Fruit fly (Drosophila melanogaster): Measurements from ENCODE around the gene CG4770.

Gene CG4770

DNA sequence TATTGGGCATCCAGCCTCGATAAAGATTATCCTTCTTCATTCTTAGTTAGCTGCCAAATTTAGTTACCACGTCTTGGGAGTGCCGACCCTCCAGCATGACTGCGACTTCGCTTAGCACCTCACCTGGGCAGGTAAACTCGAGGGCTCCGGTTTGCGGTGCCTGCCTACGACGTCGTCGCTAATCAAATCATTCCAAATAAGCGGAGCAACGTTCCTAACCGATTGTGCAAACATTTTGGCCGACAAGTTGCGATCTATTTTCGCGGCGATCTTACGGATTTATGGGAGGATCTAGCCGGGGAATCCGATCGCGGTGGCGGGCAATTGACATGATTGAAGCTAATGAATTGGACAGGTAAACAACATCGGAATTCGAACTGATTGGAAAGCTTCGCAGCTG lies 568 bp upstream of the CG4770 start, which contains the start of gene CG4465:
TSS of gene CG4465 (minus strand) at position 101 of the 400 bp plus-strand sequence.
- TF ChIP-seq insv (optimal IDR thresholded peaks at IDR 0.05) (no peak), h (optimal IDR thresholded peaks at IDR 0.05) (no peak), psq (optimal IDR thresholded peaks at IDR 0.05) (no peak), ttk (optimal IDR thresholded peaks at IDR 0.05) (no peak), Myc (optimal IDR thresholded peaks at IDR 0.05) (no peak), Sin3A (optimal IDR thresholded peaks at IDR 0.05) (no peak)

DNA sequence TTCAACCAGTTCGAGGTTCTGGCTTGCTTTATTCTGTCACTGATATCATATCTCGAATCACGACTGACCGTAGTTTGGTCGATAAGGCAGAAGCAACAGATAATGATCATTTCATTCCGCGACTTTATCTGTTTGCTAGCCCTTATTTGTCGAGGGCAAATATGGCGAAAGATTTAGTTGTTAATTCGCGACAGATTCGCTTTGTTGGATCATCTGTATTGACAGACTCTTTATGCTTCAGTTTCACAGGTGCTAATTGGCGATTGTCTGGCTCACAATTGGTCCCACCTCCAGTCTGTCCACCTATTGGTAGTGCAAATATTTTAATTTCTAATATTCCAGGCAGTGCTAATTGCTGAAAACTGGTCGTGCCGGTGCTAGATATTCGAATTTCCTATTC lies 6.0 kb downstream of the CG4770 start:
- TF ChIP-seq ttk (optimal IDR thresholded peaks at IDR 0.05) (no peak), Myc (optimal IDR thresholded peaks at IDR 0.05) (no peak), psq (optimal IDR thresholded peaks at IDR 0.05) (no peak), Sin3A (optimal IDR thresholded peaks at IDR 0.05) (no peak), insv (optimal IDR thresholded peaks at IDR 0.05) (no peak), h (optimal IDR thresholded peaks at IDR 0.05) (no peak)

DNA sequence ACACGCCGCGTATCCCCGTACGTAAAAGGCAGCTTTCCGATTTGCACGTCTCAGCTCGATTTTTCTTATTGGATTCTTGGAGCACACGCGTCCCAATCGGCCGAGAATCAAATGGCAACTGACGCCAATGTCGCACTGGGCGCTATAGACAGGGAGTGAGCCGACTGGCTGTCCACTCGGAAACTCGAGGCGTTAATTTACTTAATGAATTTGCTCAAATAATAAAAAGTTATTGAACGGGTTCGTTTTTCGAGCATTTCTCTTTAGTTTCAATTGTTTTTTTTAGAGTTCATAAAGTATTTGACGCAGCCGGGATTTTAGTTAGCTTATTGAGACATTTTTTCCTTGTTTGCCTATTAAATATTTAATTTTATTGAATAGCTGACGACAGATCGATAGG lies 7.0 kb downstream of the CG4770 start, which contains the start of gene CG4462:
TSS of gene CG4462 (minus strand) at position 101 of the 400 bp plus-strand sequence.
- TF ChIP-seq ttk (optimal IDR thresholded peaks at IDR 0.05), result no peak
- no peak for TF ChIP-seq psq (optimal IDR thresholded peaks at IDR 0.05)
- no peak for TF ChIP-seq Sin3A (optimal IDR thresholded peaks at IDR 0.05)
- no peak for TF ChIP-seq Myc (optimal IDR thresholded peaks at IDR 0.05)
- TF ChIP-seq h (optimal IDR thresholded peaks at IDR 0.05), result no peak
- no peak for TF ChIP-seq insv (optimal IDR thresholded peaks at IDR 0.05)

DNA sequence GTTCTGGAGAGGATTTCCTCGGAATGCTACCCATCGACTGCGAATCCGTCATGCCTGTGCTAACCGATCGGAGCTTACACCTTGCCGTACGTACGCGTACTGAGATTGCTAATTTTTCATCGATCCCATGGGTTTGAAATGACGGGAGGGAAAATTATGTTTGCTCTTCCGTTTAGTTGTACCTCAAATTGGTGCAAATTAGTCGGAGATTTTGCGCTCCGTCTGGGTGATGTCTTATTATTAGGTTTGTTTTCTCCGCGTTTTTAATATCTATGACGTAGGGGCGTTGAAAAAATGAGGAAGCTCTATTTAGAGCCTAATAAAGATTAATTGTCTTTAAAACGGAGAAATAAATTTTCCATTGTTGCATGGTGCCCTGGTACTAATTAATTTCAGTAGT lies 10.2 kb downstream of the CG4770 start, which contains the start of gene CG4459:
TSS of gene CG4459 (minus strand) at position 101 of the 400 bp plus-strand sequence.
- TF ChIP-seq ttk (optimal IDR thresholded peaks at IDR 0.05), result no peak
- TF ChIP-seq h (optimal IDR thresholded peaks at IDR 0.05), result no peak
- no peak for TF ChIP-seq psq (optimal IDR thresholded peaks at IDR 0.05)

dm6 chr3R:19930913-19931706 lies 12.8 kb downstream of the CG4770 start:
- TF ChIP-seq Sin3A (optimal IDR thresholded peaks at IDR 0.05), result no peak
- TF ChIP-seq insv (optimal IDR thresholded peaks at IDR 0.05), result no peak
- no peak for TF ChIP-seq ttk (optimal IDR thresholded peaks at IDR 0.05)
- TF ChIP-seq psq (optimal IDR thresholded peaks at IDR 0.05), result no peak

dm6 chr3R:19932169-19932568 lies 13.9 kb downstream of the CG4770 start:
- TF ChIP-seq psq (optimal IDR thresholded peaks at IDR 0.05) (no peak), insv (optimal IDR thresholded peaks at IDR 0.05) (no peak), Myc (optimal IDR thresholded peaks at IDR 0.05) (no peak), Sin3A (optimal IDR thresholded peaks at IDR 0.05) (no peak), h (optimal IDR thresholded peaks at IDR 0.05) (no peak), ttk (optimal IDR thresholded peaks at IDR 0.05) (no peak)

DNA sequence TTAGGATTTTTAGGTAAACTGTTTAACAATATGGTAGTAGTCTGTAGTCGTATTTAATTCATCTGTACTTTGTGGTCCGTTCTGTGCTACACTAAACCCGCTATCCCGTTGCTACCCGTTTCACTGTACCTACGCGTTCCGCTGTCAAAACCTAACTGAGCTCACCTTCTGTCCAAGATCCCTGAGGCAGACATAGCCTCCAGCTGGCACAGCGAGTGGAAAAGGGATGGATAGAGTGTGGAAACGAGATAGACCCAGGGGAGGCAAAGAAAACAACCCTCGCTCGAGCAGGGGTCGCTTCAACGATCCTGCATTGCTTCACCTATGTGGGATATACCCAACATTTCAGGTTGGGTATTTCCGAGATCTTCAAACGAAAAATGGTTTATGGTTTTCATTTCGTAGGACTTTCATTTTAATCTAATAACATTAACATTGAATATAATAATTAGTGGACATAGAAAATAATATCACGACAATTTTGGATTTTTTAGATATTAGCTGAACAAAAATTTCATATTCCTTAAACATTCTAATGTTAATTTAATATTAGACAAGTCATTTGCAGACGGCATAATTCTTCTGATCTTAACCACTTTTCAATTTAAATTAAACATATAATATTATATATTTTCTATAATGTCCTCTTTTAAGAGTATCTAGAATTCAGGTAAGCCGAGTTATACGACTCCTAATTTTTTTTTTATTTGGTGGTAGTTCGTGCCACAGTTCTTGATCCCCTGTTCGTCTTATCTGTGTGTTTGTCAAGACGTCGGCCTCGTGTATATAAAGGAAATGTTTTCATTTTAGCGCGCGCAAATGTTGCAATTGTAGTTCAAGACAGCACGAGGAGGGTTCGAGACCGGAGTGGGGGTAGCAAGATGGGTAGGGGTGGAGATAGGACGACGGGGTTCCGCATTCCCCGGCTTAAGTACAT lies 16.8 kb downstream of the CG4770 start, which contains the start of gene mira:
TSS of gene mira (minus strand) at position 281 of the 937 bp plus-strand sequence.
- TF ChIP-seq ttk (optimal IDR thresholded peaks at IDR 0.05) (no peak), h (optimal IDR thresholded peaks at IDR 0.05) (no peak), Myc (optimal IDR thresholded peaks at IDR 0.05) (no peak), Sin3A (optimal IDR thresholded peaks at IDR 0.05) (no peak), insv (optimal IDR thresholded peaks at IDR 0.05) (no peak), psq (optimal IDR thresholded peaks at IDR 0.05) (no peak)

dm6 chr3R:19935777-19936125 lies 17.4 kb downstream of the CG4770 start:
- TF ChIP-seq insv (optimal IDR thresholded peaks at IDR 0.05) (no peak), h (optimal IDR thresholded peaks at IDR 0.05) (no peak), Sin3A (optimal IDR thresholded peaks at IDR 0.05) (no peak)

- no peak for TF ChIP-seq psq (optimal IDR thresholded peaks at IDR 0.05)
- TF ChIP-seq h (optimal IDR thresholded peaks at IDR 0.05), result no peak
- TF ChIP-seq Myc (optimal IDR thresholded peaks at IDR 0.05), result no peak
- no peak for TF ChIP-seq insv (optimal IDR thresholded peaks at IDR 0.05)
- no peak for TF ChIP-seq ttk (optimal IDR thresholded peaks at IDR 0.05)
- no peak for TF ChIP-seq Sin3A (optimal IDR thresholded peaks at IDR 0.05)
Observed at dm6 chr3R:19938941-19939587, 20.8 kb downstream of the CG4770 start.

- no peak for TF ChIP-seq insv (optimal IDR thresholded peaks at IDR 0.05)
- no peak for TF ChIP-seq ttk (optimal IDR thresholded peaks at IDR 0.05)
- no peak for TF ChIP-seq psq (optimal IDR thresholded peaks at IDR 0.05)
- TF ChIP-seq h (optimal IDR thresholded peaks at IDR 0.05), result no peak
- TF ChIP-seq Sin3A (optimal IDR thresholded peaks at IDR 0.05), result no peak
- TF ChIP-seq Myc (optimal IDR thresholded peaks at IDR 0.05), result no peak
Observed at dm6 chr3R:19942312-19942711, 24.0 kb downstream of the CG4770 start, which contains the start of gene CG46042. Gene CG46042 (minus strand): TSS chr3R:19942412.

DNA sequence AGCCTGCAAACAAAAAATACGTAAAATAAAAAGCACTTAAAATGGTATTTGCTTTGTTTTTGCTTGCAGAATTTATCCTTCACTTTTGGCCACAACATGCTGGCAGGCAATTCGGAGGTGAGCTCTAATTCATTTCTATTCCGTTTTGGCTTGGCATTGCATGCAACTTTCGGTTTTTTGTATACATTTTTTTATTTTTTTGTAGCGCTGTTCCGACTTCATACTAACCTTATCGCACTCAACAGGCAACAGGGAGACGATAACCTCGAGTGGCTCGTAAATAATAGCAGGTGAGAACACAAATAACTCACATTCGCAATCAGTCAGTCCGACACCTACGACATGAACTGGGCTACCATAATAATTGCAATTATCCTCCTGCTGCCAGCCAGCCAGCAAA lies 29.8 kb downstream of the CG4770 start, which contains the start of gene CG4783:
TSS of gene CG4783 (plus strand) at position 301 of the 400 bp plus-strand sequence.
- TF ChIP-seq ttk (optimal IDR thresholded peaks at IDR 0.05) (no peak), Myc (optimal IDR thresholded peaks at IDR 0.05) (no peak), h (optimal IDR thresholded peaks at IDR 0.05) (no peak), insv (optimal IDR thresholded peaks at IDR 0.05) (no peak), psq (optimal IDR thresholded peaks at IDR 0.05) (no peak), Sin3A (optimal IDR thresholded peaks at IDR 0.05) (no peak)

All from Kc167 (cell line).